Worm (Caenorhabditis elegans) whole organism, L2 larva: Measurements from ENCODE around the gene tftc-5.
A peak's percentile ranks its signal among the peaks of the same experiment; 100 is the strongest.

Source experiments
- C34F6.9 ChIP-seq: fragments of 150-350 bp; optimal IDR thresholded peaks from 2 replicates; lab custom pipeline; 2014; ENCODE audit warnings: missing biosample characterization, missing genetic modification characterization
- F13H6.1 ChIP-seq: sonication (generic microtip); optimal IDR thresholded peaks from 2 replicates; lab custom pipeline; 2016; ENCODE audit warnings: missing genetic modification characterization, missing compliant biosample characterization
- R02D3.7 ChIP-seq: fragments of 150-350 bp; optimal IDR thresholded peaks from 2 replicates; lab custom pipeline; 2014; ENCODE audit warnings: missing biosample characterization, missing genetic modification characterization
- Y55F3AM.14 ChIP-seq: fragments of 200-800 bp; sonication (Bioruptor generic); optimal IDR thresholded peaks from 2 replicates; lab custom pipeline; 2018; ENCODE audit warnings: mild to moderate bottlenecking, missing genetic modification characterization, missing compliant biosample characterization
- ZK546.5 ChIP-seq: sonication (generic microtip); optimal IDR thresholded peaks from 2 replicates; lab custom pipeline; 2017; ENCODE audit warnings: missing biosample characterization, missing genetic modification characterization
- aly-2 ChIP-seq: fragments of 150-350 bp; optimal IDR thresholded peaks from 2 replicates; lab custom pipeline; 2014; ENCODE audit warnings: missing biosample characterization, missing genetic modification characterization
- ama-1 ChIP-seq: fragments of 150-350 bp; optimal IDR thresholded peaks from 2 replicates; lab custom pipeline; 2018; ENCODE audit warnings: inconsistent platforms
- blmp-1 ChIP-seq: sonication (generic microtip); optimal IDR thresholded peaks from 2 replicates; lab custom pipeline; 2017; ENCODE audit warnings: missing genetic modification characterization, mild to moderate bottlenecking, missing compliant biosample characterization, antibody characterized with exemption, moderate library complexity; ENCODE audit not compliant: insufficient read depth
- ceh-16 ChIP-seq: fragments of 150-350 bp; optimal IDR thresholded peaks from 2 replicates; lab custom pipeline; 2014; ENCODE audit warnings: missing biosample characterization, missing genetic modification characterization
- ceh-82 ChIP-seq: fragments of 150-350 bp; optimal IDR thresholded peaks from 2 replicates; lab custom pipeline; 2014; ENCODE audit warnings: missing biosample characterization, missing genetic modification characterization
- crh-2 ChIP-seq: sonication (generic microtip); optimal IDR thresholded peaks from 2 replicates; lab custom pipeline; 2017; ENCODE audit warnings: missing biosample characterization, missing genetic modification characterization
- dmd-4 ChIP-seq: sonication (generic microtip); optimal IDR thresholded peaks from 2 replicates; lab custom pipeline; 2017; ENCODE audit warnings: missing biosample characterization, missing genetic modification characterization
- egl-27 ChIP-seq: sonication (generic microtip); optimal IDR thresholded peaks from 3 replicates; lab custom pipeline; 2017; ENCODE audit warnings: missing biosample characterization, missing genetic modification reagents, missing genetic modification characterization
- elt-1 ChIP-seq: fragments of 150-350 bp; optimal IDR thresholded peaks from 2 replicates; lab custom pipeline; 2014; ENCODE audit warnings: missing biosample characterization, missing genetic modification characterization
- fos-1 ChIP-seq: fragments of 150-350 bp; optimal IDR thresholded peaks from 2 replicates; lab custom pipeline; 2014; ENCODE audit warnings: missing biosample characterization, missing genetic modification characterization
- gmeb-1 ChIP-seq: fragments of 150-350 bp; optimal IDR thresholded peaks from 2 replicates; lab custom pipeline; 2014; ENCODE audit warnings: missing biosample characterization, missing genetic modification characterization
- lin-11 ChIP-seq: fragments of 150-350 bp; sonication (generic microtip); optimal IDR thresholded peaks from 2 replicates; lab custom pipeline; 2014; ENCODE audit warnings: missing biosample characterization, missing genetic modification characterization, inconsistent platforms, mixed read lengths
- lin-13 ChIP-seq: fragments of 150-350 bp; optimal IDR thresholded peaks from 2 replicates; lab custom pipeline; 2014; ENCODE audit warnings: missing biosample characterization, missing genetic modification reagents, missing genetic modification characterization
- lin-39 ChIP-seq: fragments of 150-350 bp; optimal IDR thresholded peaks from 2 replicates; lab custom pipeline; 2014; ENCODE audit warnings: missing biosample characterization, missing genetic modification reagents, missing genetic modification characterization
- lsy-2 ChIP-seq, 2 experiments: fragments of 150-350 bp in 1 of 2; sonication (generic microtip) in 1 of 2; optimal IDR thresholded peaks; 2 replicates each; lab custom pipeline; 2014 to 2017; ENCODE audit warnings: missing biosample characterization in 2 of 2, missing genetic modification characterization in 2 of 2
- mab-5 ChIP-seq: fragments of 150-350 bp; optimal IDR thresholded peaks from 2 replicates; lab custom pipeline; 2014; ENCODE audit warnings: missing biosample characterization, missing genetic modification characterization
- mdl-1 ChIP-seq, 2 experiments: fragments of 150-350 bp in 1 of 2; sonication (generic microtip) in 1 of 2; optimal IDR thresholded peaks; 2 replicates each; lab custom pipeline; 2017; ENCODE audit warnings: missing biosample characterization in 2 of 2, missing genetic modification characterization in 2 of 2
- nhr-10 ChIP-seq: sonication (generic microtip); optimal IDR thresholded peaks from 2 replicates; lab custom pipeline; 2017; ENCODE audit warnings: missing biosample characterization, missing genetic modification characterization
- nhr-11 ChIP-seq: fragments of 150-350 bp; optimal IDR thresholded peaks from 2 replicates; lab custom pipeline; 2014; ENCODE audit warnings: missing biosample characterization, missing genetic modification characterization
- nhr-129 ChIP-seq: fragments of 150-350 bp; optimal IDR thresholded peaks from 2 replicates; lab custom pipeline; 2014; ENCODE audit warnings: missing biosample characterization, missing genetic modification characterization
- nhr-23 ChIP-seq: fragments of 150-350 bp; optimal IDR thresholded peaks from 2 replicates; lab custom pipeline; 2014; ENCODE audit warnings: missing biosample characterization, missing genetic modification reagents, missing genetic modification characterization
- nhr-237 ChIP-seq: fragments of 150-350 bp; optimal IDR thresholded peaks from 2 replicates; lab custom pipeline; 2014; ENCODE audit warnings: missing biosample characterization, missing genetic modification characterization
- nhr-25 ChIP-seq: fragments of 150-350 bp; sonication (generic microtip); optimal IDR thresholded peaks from 3 replicates; lab custom pipeline; 2014; ENCODE audit warnings: missing biosample characterization, missing genetic modification characterization
- nhr-6 ChIP-seq: fragments of 150-350 bp; optimal IDR thresholded peaks from 2 replicates; lab custom pipeline; 2014; ENCODE audit warnings: missing biosample characterization, missing genetic modification characterization
- nhr-77 ChIP-seq: fragments of 150-350 bp; optimal IDR thresholded peaks from 2 replicates; lab custom pipeline; 2014; ENCODE audit warnings: missing biosample characterization, missing genetic modification characterization
- peb-1 ChIP-seq: fragments of 150-350 bp; optimal IDR thresholded peaks from 2 replicates; lab custom pipeline; 2014; ENCODE audit warnings: missing biosample characterization, missing genetic modification characterization
- sem-4 ChIP-seq: fragments of 150-350 bp; optimal IDR thresholded peaks from 2 replicates; lab custom pipeline; 2014; ENCODE audit warnings: missing biosample characterization, missing genetic modification reagents, missing genetic modification characterization
- sma-3 ChIP-seq: sonication (generic microtip); optimal IDR thresholded peaks from 2 replicates; lab custom pipeline; 2016; ENCODE audit warnings: missing genetic modification reagents, missing genetic modification characterization, missing compliant biosample characterization
- sma-9 ChIP-seq, 2 experiments: fragments of 150-350 bp in 1 of 2; sonication (generic microtip) in 1 of 2; optimal IDR thresholded peaks; 2 replicates each; lab custom pipeline; 2014 to 2016; ENCODE audit warnings: missing genetic modification characterization in 2 of 2, mild to moderate bottlenecking in 1 of 2, missing biosample characterization in 1 of 2, missing compliant biosample characterization in 1 of 2, missing genetic modification reagents in 1 of 2, moderate library complexity in 1 of 2
- snpc-4 ChIP-seq: fragments of 150-350 bp; optimal IDR thresholded peaks from 2 replicates; lab custom pipeline; 2014; ENCODE audit warnings: missing biosample characterization, missing genetic modification characterization
- unc-39 ChIP-seq: fragments of 150-350 bp; optimal IDR thresholded peaks from 2 replicates; lab custom pipeline; 2014; ENCODE audit warnings: missing biosample characterization, missing genetic modification characterization
- unc-55 ChIP-seq: fragments of 150-350 bp; sonication (generic microtip); optimal IDR thresholded peaks from 3 replicates; lab custom pipeline; 2014; ENCODE audit warnings: missing biosample characterization, missing genetic modification reagents, missing genetic modification characterization
- unc-62 ChIP-seq: fragments of 150-350 bp; optimal IDR thresholded peaks from 2 replicates; lab custom pipeline; 2014; ENCODE audit warnings: missing biosample characterization, missing genetic modification reagents, missing genetic modification characterization
- zag-1 ChIP-seq: fragments of 150-350 bp; optimal IDR thresholded peaks from 2 replicates; lab custom pipeline; 2014; ENCODE audit warnings: missing biosample characterization, missing genetic modification characterization
- ztf-1 ChIP-seq: fragments of 200-800 bp; sonication (Bioruptor generic); conservative IDR thresholded peaks from 2 replicates; pipeline ENCODE4 v1.3.6; 2022; ENCODE audit warnings: missing genetic modification characterization, missing compliant biosample characterization

tftc-5 gene

ce11 chrIII:4066333-4066732 lies 44.4 kb downstream of the tftc-5 start, which contains the start of gene unc-79:
Gene unc-79, plus strand, starts transcription at chrIII:4066633.
- TF ChIP-seq peb-1 (tag; lab: Kevin White, UChicago) (no peak), blmp-1 (tag; lab: Kevin White, UChicago) (no peak), ceh-82 (tag; lab: Kevin White, UChicago) (no peak), Y55F3AM.14 (GFP tag; lab: Kevin White, UChicago) (no peak), fos-1 (no peak), nhr-129 (tag; lab: Kevin White, UChicago) (no peak), F13H6.1 (tag; lab: Kevin White, UChicago) (no peak), elt-1 (tag; lab: Kevin White, UChicago) (no peak)

DNA sequence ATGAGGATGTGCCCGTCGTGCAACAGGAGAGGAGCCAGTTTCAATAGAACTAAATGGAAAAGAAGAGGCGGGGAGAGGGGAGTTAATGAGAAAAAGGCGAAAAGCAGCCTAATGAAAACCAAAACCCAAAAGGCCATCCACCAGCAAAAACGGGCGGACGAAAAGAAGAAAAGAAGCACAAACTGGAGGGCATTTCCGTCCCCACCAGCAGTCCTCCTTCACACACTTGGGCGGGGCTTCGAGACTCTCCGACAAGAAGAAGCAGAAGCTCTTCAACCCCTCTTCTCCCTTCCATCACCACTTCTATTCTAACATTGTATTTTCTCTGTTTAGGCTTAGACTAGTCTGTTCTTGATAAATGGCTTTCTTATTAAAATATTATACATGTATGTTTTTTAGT lies 46.2 kb downstream of the tftc-5 start:
- TF ChIP-seq snpc-4 (tag; lab: Kevin White, UChicago) (no peak), unc-39 (tag; lab: Kevin White, UChicago) (no peak), crh-2 (tag; lab: Kevin White, UChicago) (no peak), unc-62 (GFP tag; lab: Kevin White, UChicago) (no peak), nhr-25 (tag; lab: Kevin White, UChicago) (no peak), blmp-1 (tag; lab: Kevin White, UChicago) (no peak)

- TF ChIP-seq egl-27 (tag; lab: Kevin White, UChicago) (peak; percentile 0), ama-1 (no peak), ZK546.5 (tag; lab: Kevin White, UChicago) (no peak), R02D3.7 (no peak), F13H6.1 (tag; lab: Kevin White, UChicago) (no peak), gmeb-1 (tag; lab: Kevin White, UChicago) (no peak), lin-13 (GFP tag; lab: Kevin White, UChicago) (no peak), unc-55 (peak; percentile 23), nhr-237 (tag; lab: Kevin White, UChicago) (no peak), lin-11 (no peak), nhr-6 (tag; lab: Kevin White, UChicago) (no peak), sma-9 (GFP tag; optimal IDR thresholded peaks at IDR 0.05; lab: Kevin White, UChicago) (peak; percentile 1), sma-9 (tag; optimal IDR thresholded peaks at IDR 0.05; lab: Kevin White, UChicago) (no peak), dmd-4 (tag; lab: Kevin White, UChicago) (no peak), C34F6.9 (tag; lab: Kevin White, UChicago) (no peak), nhr-129 (tag; lab: Kevin White, UChicago) (no peak), nhr-10 (tag; lab: Kevin White, UChicago) (no peak), sma-3 (GFP tag; lab: Kevin White, UChicago) (no peak), nhr-77 (tag; lab: Kevin White, UChicago) (no peak), fos-1 (no peak), blmp-1 (tag; lab: Kevin White, UChicago) (no peak), lin-39 (no peak), mab-5 (tag; lab: Kevin White, UChicago) (no peak), lsy-2 (tag; optimal IDR thresholded peaks at IDR 0.05; lab: Kevin White, UChicago) (no peak), peb-1 (tag; lab: Kevin White, UChicago) (no peak), nhr-23 (tag; lab: Kevin White, UChicago) (no peak), sem-4 (tag; lab: Kevin White, UChicago) (peak; percentile 37), ceh-16 (tag; lab: Kevin White, UChicago) (no peak), elt-1 (tag; lab: Kevin White, UChicago) (no peak), mdl-1 (tag; optimal IDR thresholded peaks at IDR 0.05; lab: Kevin White, UChicago) (no peak), aly-2 (tag; lab: Kevin White, UChicago) (no peak), zag-1 (tag; lab: Kevin White, UChicago) (no peak), Y55F3AM.14 (GFP tag; lab: Kevin White, UChicago) (peak; percentile 59), ztf-1 (GFP tag; lab: Robert Waterston, UW) (no peak), nhr-11 (tag; lab: Kevin White, UChicago) (no peak), nhr-25 (tag; lab: Kevin White, UChicago) (no peak)
- TF ChIP-seq, all 48 proteins: peak for 5
Observed at ce11 chrIII:4070239-4070638, 48.3 kb downstream of the tftc-5 start.
